Worm (Caenorhabditis elegans) whole organism, midembryonic: ENCODE data around the gene irg-1.

Source experiments
- T22C8.4 ChIP-seq: fragments of 200-800 bp; sonication (Bioruptor generic); IDR thresholded peaks from 2 replicates; pipeline ENCODE4 v1.3.6; 2022; ENCODE audit warnings: missing genetic modification characterization, missing compliant biosample characterization
- flt-1 ChIP-seq: fragments of 200-800 bp; sonication (Bioruptor generic); IDR thresholded peaks from 2 replicates; pipeline ENCODE4 v1.3.6; 2022; ENCODE audit warnings: missing genetic modification characterization, missing compliant biosample characterization
- ztf-23 ChIP-seq: fragments of 200-800 bp; sonication (Bioruptor generic); IDR thresholded peaks from 2 replicates; pipeline ENCODE4 v1.3.6; 2022; ENCODE audit warnings: missing genetic modification reagents, missing genetic modification characterization, missing compliant biosample characterization

DNA sequence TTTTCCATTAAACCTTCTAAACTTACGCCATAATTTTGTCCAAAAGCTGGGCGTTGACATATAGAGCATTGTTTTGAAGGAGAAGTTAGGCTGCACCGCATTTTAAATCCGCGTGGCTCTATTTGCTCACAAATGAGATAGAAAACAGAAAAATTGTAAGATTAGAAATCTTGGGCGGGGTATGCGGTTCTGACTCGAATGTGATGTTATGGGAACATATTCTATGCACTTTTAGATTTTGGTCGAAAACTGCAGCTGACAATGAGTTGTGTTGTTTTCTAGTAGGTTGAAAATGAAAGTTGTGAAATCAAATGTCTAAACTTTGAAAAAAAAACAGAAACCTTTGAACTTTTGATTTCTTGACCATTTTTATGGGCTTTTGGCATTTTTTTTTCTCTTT lies 20.0 kb downstream of the irg-1 start, which contains the start of gene nhr-222:
- no peak for TF ChIP-seq T22C8.4 (GFP tag; lab: Robert Waterston, UW)
- no peak for TF ChIP-seq ztf-23 (GFP tag; lab: Robert Waterston, UW)
- TF ChIP-seq flt-1 (GFP tag; lab: Robert Waterston, UW) = no peak
